Fruit fly (Drosophila melanogaster): ENCODE measurements around the gene Ref1.

Ref1 gene

dm6 chr3R:7091904-7092303, 11.7 kb upstream of the Ref1 start (continued):
- TF ChIP-seq ara (GFP tag; IDR thresholded peaks at IDR 0.05) (no peak), Ssrp (tag; optimal IDR thresholded peaks at IDR 0.05) (no peak), CG2129 (GFP tag; IDR thresholded peaks at IDR 0.05; ENCODE audit: partially characterized antibody) (no peak), ham (GFP tag; IDR thresholded peaks at IDR 0.05) (no peak), Blimp-1 (GFP tag; optimal IDR thresholded peaks at IDR 0.05) (no peak), E2f1 (GFP tag; IDR thresholded peaks at IDR 0.05) (no peak), Fer3 (tag; optimal IDR thresholded peaks at IDR 0.05) (no peak), Atf3 (GFP tag; optimal IDR thresholded peaks at IDR 0.05) (no peak), dysf (GFP tag; IDR thresholded peaks at IDR 0.05) (no peak), dmrt99B (tag; optimal IDR thresholded peaks at IDR 0.05) (no peak), ranshi (GFP tag; IDR thresholded peaks at IDR 0.05) (no peak), CG1832 (GFP tag; optimal IDR thresholded peaks at IDR 0.05) (no peak), vfl (GFP tag; optimal IDR thresholded peaks at IDR 0.05) (no peak), dan (GFP tag; IDR thresholded peaks at IDR 0.05) (no peak), sna (GFP tag; IDR thresholded peaks at IDR 0.05; ENCODE audit: partially characterized antibody) (peak; percentile 44), sim (GFP tag; IDR thresholded peaks at IDR 0.05) (no peak), CG17328 (GFP tag; IDR thresholded peaks at IDR 0.05) (no peak), gcm (GFP tag; optimal IDR thresholded peaks at IDR 0.05) (peak; percentile 14), CG14441 (GFP tag; IDR thresholded peaks at IDR 0.05) (no peak), ci (GFP tag; IDR thresholded peaks at IDR 0.05) (peak; percentile 46; the same call in 1 of the 3 replicates), wek (GFP tag; optimal IDR thresholded peaks at IDR 0.05) (no peak), CG10209 (GFP tag; optimal IDR thresholded peaks at IDR 0.05) (no peak), CG17802 (tag; optimal IDR thresholded peaks at IDR 0.05) (no peak), nom (GFP tag; optimal IDR thresholded peaks at IDR 0.05) (no peak), da (GFP tag; optimal IDR thresholded peaks at IDR 0.05) (no peak), odd (GFP tag; optimal IDR thresholded peaks at IDR 0.05) (no peak), nerfin-2 (GFP tag; IDR thresholded peaks at IDR 0.05; ENCODE audit: partially characterized antibody) (no peak), org-1 (GFP tag; optimal IDR thresholded peaks at IDR 0.05) (no peak), CG6272 (GFP tag; IDR thresholded peaks at IDR 0.05) (peak; percentile 42; the same call in 1 of the 2 replicates), CG11560 (tag; IDR thresholded peaks at IDR 0.05) (no peak), ken (GFP tag; IDR thresholded peaks at IDR 0.05) (no peak), bsh (GFP tag; optimal IDR thresholded peaks at IDR 0.05) (peak in 1 of 2 experiments; percentile 16), CG12299 (tag; optimal IDR thresholded peaks at IDR 0.05) (no peak), pan (optimal IDR thresholded peaks at IDR 0.05) (no peak), pan (GFP tag; optimal IDR thresholded peaks at IDR 0.05 in 1 of 2, IDR thresholded peaks at IDR 0.05 in 1 of 2) (no peak), CG10274 (GFP tag; optimal IDR thresholded peaks at IDR 0.05) (no peak), Max (GFP tag; optimal IDR thresholded peaks at IDR 0.05) (no peak), sima (GFP tag; optimal IDR thresholded peaks at IDR 0.05) (no peak), az2 (GFP tag; optimal IDR thresholded peaks at IDR 0.05) (peak; percentile 11), Doc3 (GFP tag; IDR thresholded peaks at IDR 0.05; ENCODE audit: partially characterized antibody) (peak; percentile 71; the same call in 2 of the 3 replicates), CG3838 (GFP tag; optimal IDR thresholded peaks at IDR 0.05) (no peak), CG11696 (GFP tag; IDR thresholded peaks at IDR 0.05) (no peak), crol (GFP tag; IDR thresholded peaks at IDR 0.05) (no peak), CG17912 (GFP tag; optimal IDR thresholded peaks at IDR 0.05) (peak; percentile 15), hkb (optimal IDR thresholded peaks at IDR 0.05) (no peak), hkb (GFP tag; IDR thresholded peaks at IDR 0.05) (no peak), Sry-δ (GFP tag; optimal IDR thresholded peaks at IDR 0.05) (peak; percentile 86), CG18764 (GFP tag; optimal IDR thresholded peaks at IDR 0.05) (no peak), Eip74EF (GFP tag; optimal IDR thresholded peaks at IDR 0.05) (no peak), CG12071 (GFP tag; optimal IDR thresholded peaks at IDR 0.05) (no peak), zfh1 (GFP tag; IDR thresholded peaks at IDR 0.05) (0 out of 3 replicates have a peak, but pooled peaks have one; percentile 5), CG34422 (GFP tag; IDR thresholded peaks at IDR 0.05) (peak; percentile 20; the same call in 1 of the 3 replicates)

Data from whole organism, embryonic.